Worm (Caenorhabditis elegans): ENCODE measurements around the gene hacl-1.

The hacl-1 gene

ce11 chrII:11476410-11476809 lies 16.4 kb downstream of the hacl-1 start, which contains the start of gene W02B12.16:
W02B12.16 (minus strand) TSS chrII:11476510.
- no peak for TF ChIP-seq dao-5 (tag; optimal IDR thresholded peaks at IDR 0.05)
- no peak for TF ChIP-seq him-1 (tag; optimal IDR thresholded peaks at IDR 0.05)
- no peak for TF ChIP-seq W03F9.2 (tag; optimal IDR thresholded peaks at IDR 0.05)

DNA sequence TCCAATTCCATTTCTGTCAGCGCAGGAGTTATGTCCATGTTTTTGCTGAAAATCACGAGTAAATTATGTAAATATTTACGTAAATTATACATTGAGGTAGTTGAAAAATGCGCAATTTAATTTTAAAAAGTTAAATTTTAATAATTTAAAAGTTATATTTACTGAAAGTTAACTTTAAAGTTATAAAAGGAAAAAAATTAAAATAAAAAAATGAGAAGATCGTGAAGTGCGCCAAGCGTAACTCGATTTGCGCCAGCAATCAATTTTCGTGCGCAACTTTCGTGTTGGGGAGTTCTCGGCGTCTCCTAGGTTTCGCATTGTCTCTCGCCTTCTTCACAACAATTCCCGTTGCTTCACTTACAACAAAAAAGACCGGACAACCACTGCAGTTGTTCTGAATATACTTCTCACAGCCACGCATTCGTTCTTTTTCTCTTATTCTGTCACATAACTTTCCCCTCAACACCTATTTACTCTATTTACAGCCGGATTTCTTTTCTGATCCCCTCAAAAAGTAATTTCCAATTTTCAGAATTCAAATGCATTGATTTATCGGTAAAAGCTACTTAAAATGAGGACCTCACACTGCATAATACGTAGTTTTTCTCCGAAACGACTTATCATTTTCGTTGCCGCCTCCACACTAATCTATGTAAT lies 19.1 kb downstream of the hacl-1 start, which contains the start of the genes metl-1 and W02B12.11:
Gene metl-1 (minus strand): TSS at position 51 of the 657 bp plus-strand sequence.
Gene W02B12.11 (plus strand): TSS at position 337 of the 657 bp plus-strand sequence.
- TF ChIP-seq him-1 (tag; optimal IDR thresholded peaks at IDR 0.05), result peak; percentile 38
- no peak for TF ChIP-seq dao-5 (tag; optimal IDR thresholded peaks at IDR 0.05)
- peak; percentile 85 for TF ChIP-seq W03F9.2 (tag; optimal IDR thresholded peaks at IDR 0.05)

DNA sequence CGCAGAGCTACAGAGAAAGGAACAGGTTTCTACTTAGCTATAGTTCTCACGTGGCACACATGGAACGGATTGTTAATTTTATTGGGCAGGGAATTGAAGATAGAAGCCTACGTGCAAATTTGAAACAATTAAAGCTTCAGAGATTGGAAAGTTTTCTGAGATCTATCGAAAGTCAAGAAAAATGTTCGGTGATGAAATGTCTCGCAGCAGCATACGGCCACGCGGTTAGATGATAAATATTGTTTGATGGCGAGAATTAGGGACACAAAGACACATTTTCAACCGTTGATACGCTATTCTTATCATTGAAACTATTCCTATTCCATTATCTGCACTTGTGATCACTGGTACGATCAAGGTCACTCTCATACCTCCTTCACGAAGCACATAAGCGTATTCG lies 20.2 kb downstream of the hacl-1 start:
- TF ChIP-seq W03F9.2 (tag; optimal IDR thresholded peaks at IDR 0.05), result no peak
- no peak for TF ChIP-seq dao-5 (tag; optimal IDR thresholded peaks at IDR 0.05)
- no peak for TF ChIP-seq him-1 (tag; optimal IDR thresholded peaks at IDR 0.05)

DNA sequence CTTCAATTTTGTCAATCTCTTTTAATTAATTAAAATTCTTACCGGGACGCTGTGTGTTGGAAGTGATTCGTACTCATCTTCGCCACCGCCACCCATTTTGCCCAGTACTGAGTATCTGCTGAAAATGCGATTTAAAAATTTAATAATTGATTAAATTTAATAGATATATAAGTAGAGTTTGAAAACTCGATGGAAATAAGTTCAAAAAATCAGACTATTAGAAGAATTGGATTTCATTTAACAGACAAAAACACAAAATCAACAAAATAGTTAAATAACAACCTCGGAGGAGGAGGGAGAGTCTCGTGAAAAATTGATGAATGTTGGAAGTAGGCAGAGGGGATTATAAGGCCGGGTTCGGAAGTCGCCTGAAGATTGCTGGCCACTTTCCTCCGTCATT lies 20.8 kb downstream of the hacl-1 start, which contains the start of gene mfn-1:
Gene mfn-1 (minus strand): TSS at position 101 of the 400 bp plus-strand sequence.
- no peak for TF ChIP-seq W03F9.2 (tag; optimal IDR thresholded peaks at IDR 0.05)
- no peak for TF ChIP-seq him-1 (tag; optimal IDR thresholded peaks at IDR 0.05)
- TF ChIP-seq dao-5 (tag; optimal IDR thresholded peaks at IDR 0.05), result no peak

DNA sequence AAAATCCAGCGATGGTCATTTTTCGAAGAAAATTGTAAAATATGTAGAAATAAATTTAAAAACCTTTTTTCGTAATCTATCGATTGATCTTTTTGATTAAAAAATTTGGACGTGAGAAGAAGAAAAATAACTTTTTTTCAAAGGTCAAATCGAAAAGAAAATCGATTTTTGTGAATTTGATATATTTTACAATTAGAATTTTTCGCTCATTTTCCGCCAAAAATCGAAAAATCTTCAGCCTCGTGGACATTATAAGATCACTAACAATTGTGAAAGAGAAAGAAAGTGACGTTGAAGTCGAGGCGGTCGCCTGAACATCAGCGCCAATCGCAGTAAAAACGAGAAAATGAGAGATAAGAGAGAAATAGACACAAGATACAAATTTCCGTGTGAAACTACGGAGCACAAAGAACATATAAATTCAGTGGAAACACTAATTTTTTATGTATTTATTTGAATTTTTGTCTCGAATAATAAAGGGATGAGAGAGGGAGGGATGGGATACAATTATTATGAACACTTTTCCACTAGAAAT lies 23.1 kb downstream of the hacl-1 start, which contains the start of gene cisd-1:
Gene cisd-1 (minus strand): TSS at position 51 of the 535 bp plus-strand sequence.
- TF ChIP-seq dao-5 (tag; optimal IDR thresholded peaks at IDR 0.05), result no peak
- TF ChIP-seq W03F9.2 (tag; optimal IDR thresholded peaks at IDR 0.05), result no peak

DNA sequence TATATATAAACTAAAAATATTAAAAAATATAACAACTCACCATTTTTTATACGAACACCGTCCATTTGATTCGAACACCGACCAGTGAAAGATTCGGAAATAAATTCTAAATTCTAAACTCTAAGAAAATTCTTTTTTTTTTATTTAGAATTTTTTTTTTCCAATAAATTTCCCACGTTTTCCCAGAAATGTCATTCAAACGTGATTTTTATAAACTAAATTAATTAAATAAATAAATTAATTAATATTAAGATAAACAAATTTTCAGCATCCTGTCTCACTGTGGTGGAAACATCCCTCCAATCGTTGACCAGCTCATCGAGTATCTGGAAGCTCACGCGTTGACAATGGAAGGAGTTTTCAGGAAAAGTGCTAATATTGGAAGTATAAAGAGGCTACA lies 25.2 kb downstream of the hacl-1 start, which contains the start of gene klp-17:
Gene klp-17 (minus strand): TSS at position 101 of the 400 bp plus-strand sequence.
- no peak for TF ChIP-seq him-1 (tag; optimal IDR thresholded peaks at IDR 0.05)
- no peak for TF ChIP-seq W03F9.2 (tag; optimal IDR thresholded peaks at IDR 0.05)

DNA sequence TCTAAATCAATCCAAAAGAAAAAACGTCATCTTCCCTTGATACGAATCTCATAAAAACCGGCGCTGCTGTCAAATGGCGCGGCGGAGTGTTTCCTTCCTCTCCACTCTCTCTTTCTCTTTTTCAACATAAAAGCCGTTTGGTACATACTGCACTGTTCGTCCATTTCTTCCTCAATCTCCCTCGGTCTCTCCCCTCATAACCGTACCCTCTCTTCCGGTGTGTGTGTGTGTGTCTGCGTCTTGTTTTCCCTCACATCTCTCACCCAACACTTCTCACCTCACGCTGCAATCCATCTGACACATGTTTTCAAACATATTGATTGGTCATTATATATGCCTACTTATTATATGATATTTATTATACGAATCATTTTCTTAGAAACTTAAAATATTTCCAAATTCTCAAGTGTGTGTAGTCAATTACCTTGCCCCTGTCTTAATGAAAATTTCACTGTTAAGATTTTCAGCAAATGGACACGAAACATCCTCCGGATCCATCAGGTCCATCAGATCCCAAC lies 28.3 kb downstream of the hacl-1 start, which contains the start of the genes aars-1 and rga-1:
Gene aars-1 (minus strand): TSS at position 71 of the 518 bp plus-strand sequence.
Gene rga-1 (plus strand): TSS at position 468 of the 518 bp plus-strand sequence.
- TF ChIP-seq him-1 (tag; optimal IDR thresholded peaks at IDR 0.05), result no peak
- peak; percentile 47 for TF ChIP-seq W03F9.2 (tag; optimal IDR thresholded peaks at IDR 0.05)
- TF ChIP-seq dao-5 (tag; optimal IDR thresholded peaks at IDR 0.05), result no peak

DNA sequence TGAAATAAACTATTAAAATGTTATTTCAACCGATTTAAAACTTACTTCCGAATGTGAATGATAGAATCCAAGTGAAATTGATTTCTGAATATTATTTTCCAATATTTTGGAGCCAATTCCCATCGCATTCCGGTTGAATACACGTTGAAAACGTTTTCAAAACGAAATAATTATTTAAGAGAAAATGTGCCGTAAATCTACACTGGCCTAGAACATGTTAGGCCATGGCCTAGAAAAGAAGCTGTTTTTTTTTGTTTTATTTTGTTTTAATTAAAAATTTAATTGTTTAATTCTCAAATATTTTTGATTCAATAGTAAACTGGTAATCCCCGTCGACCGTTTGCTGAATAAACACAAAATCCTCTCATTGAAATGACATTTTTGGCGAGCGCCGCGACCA lies 28.9 kb downstream of the hacl-1 start:
- TF ChIP-seq W03F9.2 (tag; optimal IDR thresholded peaks at IDR 0.05) (no peak), dao-5 (tag; optimal IDR thresholded peaks at IDR 0.05) (no peak), him-1 (tag; optimal IDR thresholded peaks at IDR 0.05) (no peak)

DNA sequence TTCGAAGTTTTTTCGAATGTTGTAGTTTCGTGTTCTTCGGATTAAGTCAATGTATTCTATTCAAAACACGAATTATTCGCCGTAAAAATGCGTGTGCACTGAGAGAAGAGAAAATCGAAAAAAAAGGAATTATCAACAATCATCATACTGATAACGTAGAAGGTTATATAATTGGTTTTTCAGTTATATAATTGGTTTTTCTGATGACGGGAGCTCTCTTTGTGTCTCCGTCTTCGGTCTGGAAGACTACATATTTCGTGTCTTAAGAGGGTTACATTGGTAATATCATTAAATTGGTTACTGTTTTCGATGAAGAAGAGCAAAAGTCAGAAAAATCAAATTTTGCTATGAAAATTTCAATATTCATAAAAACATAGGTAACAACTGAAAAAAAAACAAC lies 32.9 kb downstream of the hacl-1 start:
- TF ChIP-seq dao-5 (tag; optimal IDR thresholded peaks at IDR 0.05) (no peak), W03F9.2 (tag; optimal IDR thresholded peaks at IDR 0.05) (no peak), him-1 (tag; optimal IDR thresholded peaks at IDR 0.05) (no peak)

- TF ChIP-seq W03F9.2 (tag; optimal IDR thresholded peaks at IDR 0.05), result no peak
- TF ChIP-seq him-1 (tag; optimal IDR thresholded peaks at IDR 0.05), result no peak
These were observed 37.0 kb downstream of the hacl-1 start for ce11 chrII:11455715-11456114.

ce11 chrII:11455140-11455539 lies 37.6 kb downstream of the hacl-1 start:
- TF ChIP-seq dao-5 (tag; optimal IDR thresholded peaks at IDR 0.05), result no peak
- no peak for TF ChIP-seq W03F9.2 (tag; optimal IDR thresholded peaks at IDR 0.05)
- no peak for TF ChIP-seq him-1 (tag; optimal IDR thresholded peaks at IDR 0.05)

ce11 chrII:11453639-11454038 lies 39.1 kb downstream of the hacl-1 start:
- TF ChIP-seq W03F9.2 (tag; optimal IDR thresholded peaks at IDR 0.05) (no peak), him-1 (tag; optimal IDR thresholded peaks at IDR 0.05) (no peak), dao-5 (tag; optimal IDR thresholded peaks at IDR 0.05) (no peak)

DNA sequence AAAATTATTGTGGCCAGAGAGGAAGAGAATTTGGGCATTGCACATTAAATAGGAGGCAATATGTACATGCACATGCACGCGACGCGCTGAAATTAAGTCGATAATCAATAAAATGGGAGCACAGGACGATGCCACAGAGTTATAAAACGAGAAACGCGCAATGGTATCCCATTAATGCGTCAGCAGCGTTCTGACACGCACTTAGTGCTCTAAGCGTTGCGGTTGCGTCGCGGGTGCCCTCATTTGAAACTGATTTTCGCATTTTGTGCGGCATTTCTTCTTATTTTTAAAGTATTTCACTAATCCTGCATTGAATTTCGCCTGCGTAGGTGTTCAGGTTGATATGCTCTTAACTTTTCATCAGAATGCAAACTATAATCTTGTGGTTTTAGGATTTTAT lies 39.7 kb downstream of the hacl-1 start, which contains the start of gene rsp-1:
Gene rsp-1 (plus strand): TSS at position 338 of the 400 bp plus-strand sequence.
- TF ChIP-seq W03F9.2 (tag; optimal IDR thresholded peaks at IDR 0.05) (peak; percentile 96), him-1 (tag; optimal IDR thresholded peaks at IDR 0.05) (peak; percentile 64), dao-5 (tag; optimal IDR thresholded peaks at IDR 0.05) (peak; percentile 39)

DNA sequence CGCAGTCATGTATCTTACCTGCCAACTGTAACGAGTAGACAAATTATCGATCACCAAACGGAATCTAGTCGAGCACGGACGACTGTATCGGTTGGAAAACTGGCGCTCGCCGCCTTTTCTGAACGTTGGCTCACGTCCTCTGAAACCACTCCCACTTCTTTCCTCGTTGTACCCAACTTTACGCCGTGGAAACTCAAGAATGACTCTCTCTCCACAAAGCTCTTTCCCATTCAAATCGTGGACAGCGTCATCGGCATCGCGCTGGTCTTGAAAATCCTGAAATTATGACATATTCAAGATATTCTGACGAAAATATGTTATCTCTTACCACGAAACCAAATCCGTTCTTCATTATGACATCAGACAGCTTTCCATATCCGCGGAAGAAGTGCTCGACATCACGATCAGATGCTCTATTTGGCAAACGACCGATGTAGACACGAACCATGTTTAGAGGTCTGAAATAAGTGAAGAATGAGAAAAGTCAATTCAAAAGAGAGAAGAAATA lies 40.2 kb downstream of the hacl-1 start, which contains the start of gene rsp-2:
Gene rsp-2 (minus strand): TSS at position 458 of the 508 bp plus-strand sequence.
- TF ChIP-seq W03F9.2 (tag; optimal IDR thresholded peaks at IDR 0.05), result no peak
- no peak for TF ChIP-seq him-1 (tag; optimal IDR thresholded peaks at IDR 0.05)
- no peak for TF ChIP-seq dao-5 (tag; optimal IDR thresholded peaks at IDR 0.05)

Data from whole organism, L4/young adult.